Worm (Caenorhabditis elegans): ENCODE measurements around the gene vha-6.

The vha-6 gene

ce11 chrII:11396217-11396616 is 42.0 kb downstream of the vha-6 start:
- TF ChIP-seq rnt-1 (tag; optimal IDR thresholded peaks at IDR 0.05): no peak
- TF ChIP-seq ama-1 (optimal IDR thresholded peaks at IDR 0.05): no peak
- TF ChIP-seq lin-14 (GFP tag; optimal IDR thresholded peaks at IDR 0.05): no peak
- TF ChIP-seq skn-1 (tag; optimal IDR thresholded peaks at IDR 0.05): no peak
- no peak for TF ChIP-seq elt-2 (tag; optimal IDR thresholded peaks at IDR 0.05)
- TF ChIP-seq nhr-76 (tag; optimal IDR thresholded peaks at IDR 0.05): no peak
- no peak for TF ChIP-seq lsy-2 (tag; optimal IDR thresholded peaks at IDR 0.05)
- peak; percentile 47 for TF ChIP-seq nhr-85 (tag)

ce11 chrII:11393787-11394186 is 44.5 kb downstream of the vha-6 start:
- TF ChIP-seq tlp-1 (tag; optimal IDR thresholded peaks at IDR 0.05): no peak
- TF ChIP-seq nhr-19 (GFP tag; conservative IDR thresholded peaks at IDR 0.05): no peak
- no peak for TF ChIP-seq hpl-2 (GFP tag; optimal IDR thresholded peaks at IDR 0.05)
- no peak for TF ChIP-seq grh-1 (GFP tag; IDR thresholded peaks at IDR 0.05)
- no peak for TF ChIP-seq fkh-10 (GFP tag; optimal IDR thresholded peaks at IDR 0.05)
- TF ChIP-seq irx-1 (tag; optimal IDR thresholded peaks at IDR 0.05): no peak
- TF ChIP-seq xbp-1 (tag; optimal IDR thresholded peaks at IDR 0.05): no peak
- no peak for TF ChIP-seq sptf-1 (tag; optimal IDR thresholded peaks at IDR 0.05)
- no peak for TF ChIP-seq nhr-20 (tag; optimal IDR thresholded peaks at IDR 0.05)
- no peak for TF ChIP-seq nhr-11 (tag; optimal IDR thresholded peaks at IDR 0.05)
- TF ChIP-seq elt-2 (tag; optimal IDR thresholded peaks at IDR 0.05): no peak
- TF ChIP-seq ceh-8 (GFP tag; optimal IDR thresholded peaks at IDR 0.05): no peak
- TF ChIP-seq isw-1 (GFP tag; IDR thresholded peaks at IDR 0.05): no peak
- no peak for TF ChIP-seq ces-1 (GFP tag; optimal IDR thresholded peaks at IDR 0.05)
- no peak for TF ChIP-seq skn-1 (tag; optimal IDR thresholded peaks at IDR 0.05)
- no peak for TF ChIP-seq blmp-1 (tag; optimal IDR thresholded peaks at IDR 0.05)
- no peak for TF ChIP-seq pag-3 (tag; optimal IDR thresholded peaks at IDR 0.05; ENCODE audit: borderline replicate concordance, insufficient read depth)
- no peak for TF ChIP-seq lsy-2 (tag; optimal IDR thresholded peaks at IDR 0.05)
- TF ChIP-seq ztf-11 (tag; optimal IDR thresholded peaks at IDR 0.05): no peak

- TF ChIP-seq zip-4 (GFP tag; optimal IDR thresholded peaks at IDR 0.05) (no peak), hlh-4 (tag; optimal IDR thresholded peaks at IDR 0.05) (no peak), nhr-90 (tag; optimal IDR thresholded peaks at IDR 0.05; ENCODE audit: poor library complexity) (no peak), unc-130 (tag; optimal IDR thresholded peaks at IDR 0.05) (no peak), aly-2 (tag; optimal IDR thresholded peaks at IDR 0.05) (no peak), alr-1 (tag; optimal IDR thresholded peaks at IDR 0.05; ENCODE audit: borderline replicate concordance) (no peak), mab-9 (GFP tag; IDR thresholded peaks at IDR 0.05) (no peak), nhr-85 (tag) (peak; percentile 69), aha-1 (tag; optimal IDR thresholded peaks at IDR 0.05) (no peak), isw-1 (GFP tag; IDR thresholded peaks at IDR 0.05) (no peak), ama-1 (optimal IDR thresholded peaks at IDR 0.05) (no peak), ztf-4 (tag; optimal IDR thresholded peaks at IDR 0.05) (no peak), pag-3 (tag; optimal IDR thresholded peaks at IDR 0.05; ENCODE audit: borderline replicate concordance, insufficient read depth) (no peak), dsc-1 (tag; optimal IDR thresholded peaks at IDR 0.05) (peak; percentile 64), C34B4.2 (tag; optimal IDR thresholded peaks at IDR 0.05) (no peak), ets-5 (GFP tag; IDR thresholded peaks at IDR 0.05) (no peak)
These were observed 45.9 kb downstream of the vha-6 start for ce11 chrII:11392390-11392789.

ce11 chrII:11390865-11391264 is 47.4 kb downstream of the vha-6 start, which contains the start of gene shn-1:
Gene shn-1, minus strand, starts transcription at chrII:11390965.
- TF ChIP-seq lin-14 (GFP tag; optimal IDR thresholded peaks at IDR 0.05) (peak; percentile 24), blmp-1 (tag; optimal IDR thresholded peaks at IDR 0.05) (peak; percentile 17), efl-1 (optimal IDR thresholded peaks at IDR 0.05) (no peak), efl-1 (GFP tag; optimal IDR thresholded peaks at IDR 0.05 in 1 of 2) (peak in 1 of 2 experiments; percentile 38), nhr-90 (tag; optimal IDR thresholded peaks at IDR 0.05; ENCODE audit: poor library complexity) (no peak)
